Worm (Caenorhabditis elegans): ENCODE results near the gene F52E10.4.

Gene F52E10.4

ce11 chrX:16250679-16251078 is 42.2 kb downstream of the F52E10.4 start, which contains the start of gene W10G6.6:
Gene W10G6.6 (minus strand): TSS chrX:16250779.
- TF ChIP-seq blmp-1 (tag; optimal IDR thresholded peaks at IDR 0.05) (no peak), tbx-8 (GFP tag; optimal IDR thresholded peaks at IDR 0.05) (no peak), unc-62 (GFP tag; optimal IDR thresholded peaks at IDR 0.05) (no peak)

ce11 chrX:16244764-16245244 is 48.0 kb downstream of the F52E10.4 start, which contains the start of gene W10G6.1:
Gene W10G6.1 (plus strand): TSS chrX:16245194.
- TF ChIP-seq ham-2 (GFP tag; optimal IDR thresholded peaks at IDR 0.05) (no peak), pha-4 (tag; optimal IDR thresholded peaks at IDR 0.05) (no peak), mls-2 (tag; optimal IDR thresholded peaks at IDR 0.05) (no peak), unc-120 (tag; optimal IDR thresholded peaks at IDR 0.05; ENCODE audit: poor library complexity, severe bottlenecking) (no peak), nhr-2 (tag; optimal IDR thresholded peaks at IDR 0.05) (no peak)

- TF ChIP-seq hlh-1 (tag; optimal IDR thresholded peaks at IDR 0.05): no peak
- no peak for TF ChIP-seq bed-3 (GFP tag; optimal IDR thresholded peaks at IDR 0.05)
- TF ChIP-seq tbx-8 (GFP tag; optimal IDR thresholded peaks at IDR 0.05): no peak
- no peak for TF ChIP-seq ces-1 (GFP tag; optimal IDR thresholded peaks at IDR 0.05)
- TF ChIP-seq pha-4 (tag; optimal IDR thresholded peaks at IDR 0.05): no peak
- no peak for TF ChIP-seq unc-39 (tag; optimal IDR thresholded peaks at IDR 0.05)
- TF ChIP-seq flh-1 (GFP tag; optimal IDR thresholded peaks at IDR 0.05): no peak
- TF ChIP-seq sptf-1 (tag; optimal IDR thresholded peaks at IDR 0.05): no peak
- TF ChIP-seq lin-32 (GFP tag; optimal IDR thresholded peaks at IDR 0.05): no peak
- TF ChIP-seq M03D4.4 (tag; optimal IDR thresholded peaks at IDR 0.05): no peak
Observed at ce11 chrX:16243129-16243528, 49.7 kb downstream of the F52E10.4 start.

ce11 chrX:16240626-16241025 is 52.2 kb downstream of the F52E10.4 start:
- TF ChIP-seq elt-1 (tag; optimal IDR thresholded peaks at IDR 0.05; ENCODE audit: borderline replicate concordance, insufficient read depth): no peak
- no peak for TF ChIP-seq pha-4 (tag; optimal IDR thresholded peaks at IDR 0.05)
- no peak for TF ChIP-seq ces-1 (GFP tag; optimal IDR thresholded peaks at IDR 0.05)
- peak; percentile 92 for TF ChIP-seq ceh-39 (tag; optimal IDR thresholded peaks at IDR 0.05)
- TF ChIP-seq cnd-1 (tag; optimal IDR thresholded peaks at IDR 0.05): no peak
- no peak for TF ChIP-seq lin-13 (tag; optimal IDR thresholded peaks at IDR 0.05)
- TF ChIP-seq nhr-28 (tag; optimal IDR thresholded peaks at IDR 0.05): no peak
- TF ChIP-seq sptf-1 (tag; optimal IDR thresholded peaks at IDR 0.05): no peak
